Worm (Caenorhabditis elegans) whole organism, L2 larva: ENCODE results near the gene cpna-5.
A peak's percentile ranks its signal among the peaks of the same experiment; 100 is the strongest.

Experiments
- C34F6.9 ChIP-seq: fragments of 150-350 bp; optimal IDR thresholded peaks from 2 replicates; lab custom pipeline; 2014; ENCODE audit warnings: missing biosample characterization, missing genetic modification characterization
- F13H6.1 ChIP-seq: sonication (generic microtip); optimal IDR thresholded peaks from 2 replicates; lab custom pipeline; 2016; ENCODE audit warnings: missing genetic modification characterization, missing compliant biosample characterization
- aly-2 ChIP-seq: fragments of 150-350 bp; optimal IDR thresholded peaks from 2 replicates; lab custom pipeline; 2014; ENCODE audit warnings: missing biosample characterization, missing genetic modification characterization
- ama-1 ChIP-seq: fragments of 150-350 bp; optimal IDR thresholded peaks from 2 replicates; lab custom pipeline; 2018; ENCODE audit warnings: inconsistent platforms
- blmp-1 ChIP-seq: sonication (generic microtip); optimal IDR thresholded peaks from 2 replicates; lab custom pipeline; 2017; ENCODE audit warnings: missing genetic modification characterization, mild to moderate bottlenecking, missing compliant biosample characterization, antibody characterized with exemption, moderate library complexity; ENCODE audit not compliant: insufficient read depth
- ceh-82 ChIP-seq: fragments of 150-350 bp; optimal IDR thresholded peaks from 2 replicates; lab custom pipeline; 2014; ENCODE audit warnings: missing biosample characterization, missing genetic modification characterization
- crh-2 ChIP-seq: sonication (generic microtip); optimal IDR thresholded peaks from 2 replicates; lab custom pipeline; 2017; ENCODE audit warnings: missing biosample characterization, missing genetic modification characterization
- egl-27 ChIP-seq: sonication (generic microtip); optimal IDR thresholded peaks from 3 replicates; lab custom pipeline; 2017; ENCODE audit warnings: missing biosample characterization, missing genetic modification reagents, missing genetic modification characterization
- elt-3 ChIP-seq: sonication (generic microtip); optimal IDR thresholded peaks from 2 replicates; lab custom pipeline; 2017; ENCODE audit warnings: missing biosample characterization, missing genetic modification characterization
- fos-1 ChIP-seq: fragments of 150-350 bp; optimal IDR thresholded peaks from 2 replicates; lab custom pipeline; 2014; ENCODE audit warnings: missing biosample characterization, missing genetic modification characterization
- gmeb-1 ChIP-seq: fragments of 150-350 bp; optimal IDR thresholded peaks from 2 replicates; lab custom pipeline; 2014; ENCODE audit warnings: missing biosample characterization, missing genetic modification characterization
- lin-11 ChIP-seq: fragments of 150-350 bp; sonication (generic microtip); optimal IDR thresholded peaks from 2 replicates; lab custom pipeline; 2014; ENCODE audit warnings: missing biosample characterization, missing genetic modification characterization, inconsistent platforms, mixed read lengths
- lsy-2 ChIP-seq, 2 experiments: fragments of 150-350 bp in 1 of 2; sonication (generic microtip) in 1 of 2; optimal IDR thresholded peaks; 2 replicates each; lab custom pipeline; 2014 to 2017; ENCODE audit warnings: missing biosample characterization in 2 of 2, missing genetic modification characterization in 2 of 2
- mbf-1 ChIP-seq: sonication (generic microtip); optimal IDR thresholded peaks from 2 replicates; lab custom pipeline; 2017; ENCODE audit warnings: missing biosample characterization, missing genetic modification characterization
- mdl-1 ChIP-seq, 2 experiments: fragments of 150-350 bp in 1 of 2; sonication (generic microtip) in 1 of 2; optimal IDR thresholded peaks; 2 replicates each; lab custom pipeline; 2017; ENCODE audit warnings: missing biosample characterization in 2 of 2, missing genetic modification characterization in 2 of 2
- nhr-10 ChIP-seq: sonication (generic microtip); optimal IDR thresholded peaks from 2 replicates; lab custom pipeline; 2017; ENCODE audit warnings: missing biosample characterization, missing genetic modification characterization
- nhr-11 ChIP-seq: fragments of 150-350 bp; optimal IDR thresholded peaks from 2 replicates; lab custom pipeline; 2014; ENCODE audit warnings: missing biosample characterization, missing genetic modification characterization
- nhr-129 ChIP-seq: fragments of 150-350 bp; optimal IDR thresholded peaks from 2 replicates; lab custom pipeline; 2014; ENCODE audit warnings: missing biosample characterization, missing genetic modification characterization
- nhr-237 ChIP-seq: fragments of 150-350 bp; optimal IDR thresholded peaks from 2 replicates; lab custom pipeline; 2014; ENCODE audit warnings: missing biosample characterization, missing genetic modification characterization
- nhr-6 ChIP-seq: fragments of 150-350 bp; optimal IDR thresholded peaks from 2 replicates; lab custom pipeline; 2014; ENCODE audit warnings: missing biosample characterization, missing genetic modification characterization
- sem-4 ChIP-seq: fragments of 150-350 bp; optimal IDR thresholded peaks from 2 replicates; lab custom pipeline; 2014; ENCODE audit warnings: missing biosample characterization, missing genetic modification reagents, missing genetic modification characterization
- sma-3 ChIP-seq: sonication (generic microtip); optimal IDR thresholded peaks from 2 replicates; lab custom pipeline; 2016; ENCODE audit warnings: missing genetic modification reagents, missing genetic modification characterization, missing compliant biosample characterization
- sma-9 ChIP-seq, 2 experiments: fragments of 150-350 bp in 1 of 2; sonication (generic microtip) in 1 of 2; optimal IDR thresholded peaks; 2 replicates each; lab custom pipeline; 2014 to 2016; ENCODE audit warnings: missing genetic modification characterization in 2 of 2, mild to moderate bottlenecking in 1 of 2, missing biosample characterization in 1 of 2, missing compliant biosample characterization in 1 of 2, missing genetic modification reagents in 1 of 2, moderate library complexity in 1 of 2
- snpc-4 ChIP-seq: fragments of 150-350 bp; optimal IDR thresholded peaks from 2 replicates; lab custom pipeline; 2014; ENCODE audit warnings: missing biosample characterization, missing genetic modification characterization
- unc-55 ChIP-seq: fragments of 150-350 bp; sonication (generic microtip); optimal IDR thresholded peaks from 3 replicates; lab custom pipeline; 2014; ENCODE audit warnings: missing biosample characterization, missing genetic modification reagents, missing genetic modification characterization
- unc-62 ChIP-seq: fragments of 150-350 bp; optimal IDR thresholded peaks from 2 replicates; lab custom pipeline; 2014; ENCODE audit warnings: missing biosample characterization, missing genetic modification reagents, missing genetic modification characterization
- zag-1 ChIP-seq: fragments of 150-350 bp; optimal IDR thresholded peaks from 2 replicates; lab custom pipeline; 2014; ENCODE audit warnings: missing biosample characterization, missing genetic modification characterization
- ztf-1 ChIP-seq: fragments of 200-800 bp; sonication (Bioruptor generic); conservative IDR thresholded peaks from 2 replicates; pipeline ENCODE4 v1.3.6; 2022; ENCODE audit warnings: missing genetic modification characterization, missing compliant biosample characterization

Gene cpna-5

DNA sequence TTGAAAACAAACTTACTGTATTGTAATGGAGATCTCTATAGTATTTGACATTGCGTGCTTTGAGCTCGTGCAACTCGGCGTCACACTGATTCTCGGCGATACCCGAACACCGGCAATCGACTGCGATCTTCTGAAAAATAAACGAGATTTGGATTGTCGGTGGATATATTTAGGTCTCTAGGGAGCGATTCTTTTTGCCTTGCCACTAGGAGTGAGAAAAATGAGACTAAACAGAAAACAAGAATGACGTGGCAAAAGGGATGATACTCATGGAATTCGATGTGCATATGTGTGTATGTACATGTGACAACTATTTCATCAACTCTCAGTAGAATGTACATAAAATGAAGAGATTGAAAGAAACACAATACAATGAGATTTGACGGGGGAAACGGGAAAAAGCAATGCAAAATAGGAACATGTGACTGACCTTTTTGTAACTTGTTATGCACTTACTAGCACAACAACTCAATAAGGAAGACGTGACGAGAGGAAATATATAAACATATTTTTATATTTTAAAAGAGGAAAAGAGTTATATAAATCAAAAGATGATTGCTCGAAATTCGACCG is 3.7 kb downstream of the cpna-5 start:
- TF ChIP-seq fos-1 (tag; lab: Kevin White, UChicago) (no peak), sma-9 (GFP tag; optimal IDR thresholded peaks at IDR 0.05; lab: Kevin White, UChicago) (peak; percentile 57), sma-9 (tag; optimal IDR thresholded peaks at IDR 0.05; lab: Kevin White, UChicago) (no peak), C34F6.9 (tag; lab: Kevin White, UChicago) (peak; percentile 76), mdl-1 (tag; optimal IDR thresholded peaks at IDR 0.05; lab: Kevin White, UChicago) (no peak), lsy-2 (tag; optimal IDR thresholded peaks at IDR 0.05; lab: Kevin White, UChicago) (peak in 1 of 2 experiments; percentile 49), elt-3 (tag; lab: Kevin White, UChicago) (no peak), sma-3 (GFP tag; lab: Kevin White, UChicago) (no peak), ama-1 (lab: Kevin White, UChicago) (no peak), nhr-237 (tag; lab: Kevin White, UChicago) (no peak), nhr-129 (tag; lab: Kevin White, UChicago) (peak; percentile 29), zag-1 (tag; lab: Kevin White, UChicago) (no peak), unc-55 (GFP tag; lab: Kevin White, UChicago) (peak; percentile 27), crh-2 (tag; lab: Kevin White, UChicago) (peak; percentile 91)

- TF ChIP-seq nhr-237 (tag; lab: Kevin White, UChicago) (no peak), unc-55 (GFP tag; lab: Kevin White, UChicago) (no peak), elt-3 (tag; lab: Kevin White, UChicago) (no peak), ama-1 (lab: Kevin White, UChicago) (no peak)
- TF ChIP-seq, all 48 proteins: peak for 0
Observed at ce11 chrII:7709301-7709754, 9.1 kb downstream of the cpna-5 start, which contains the start of gene sre-1. sre-1 (plus strand) TSS chrII:7709704.

DNA sequence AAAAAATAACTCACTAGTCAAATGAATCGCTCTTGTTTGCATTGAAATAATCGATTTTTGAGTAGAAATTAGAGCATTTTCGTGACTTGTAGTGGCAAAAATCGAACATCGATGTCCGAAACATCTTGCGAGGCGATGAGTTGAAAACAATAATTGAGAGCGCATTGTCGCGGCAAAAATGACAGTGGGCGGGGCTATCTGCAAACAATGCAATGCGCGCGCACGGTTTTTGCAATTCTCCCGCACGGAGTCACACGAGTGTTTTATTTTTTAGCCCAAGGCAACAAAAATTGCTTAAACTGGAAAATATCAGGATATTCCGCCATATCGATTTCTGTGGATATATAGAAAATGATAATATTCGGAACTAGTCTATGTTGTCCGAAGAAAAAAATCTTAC is 9.9 kb downstream of the cpna-5 start, which contains the start of gene B0495.9:
Gene B0495.9, minus strand, starts transcription at position 171 of the 400 bp plus-strand sequence.
- TF ChIP-seq lsy-2 (tag; optimal IDR thresholded peaks at IDR 0.05; lab: Kevin White, UChicago) (peak; percentile 13 to 65), sma-9 (GFP tag; optimal IDR thresholded peaks at IDR 0.05; lab: Kevin White, UChicago) (peak; percentile 14), sma-9 (tag; optimal IDR thresholded peaks at IDR 0.05; lab: Kevin White, UChicago) (no peak), sem-4 (peak; percentile 7), fos-1 (tag; lab: Kevin White, UChicago) (no peak), snpc-4 (tag; lab: Kevin White, UChicago) (no peak), egl-27 (tag; lab: Kevin White, UChicago) (peak; percentile 19), C34F6.9 (tag; lab: Kevin White, UChicago) (peak; percentile 44), nhr-237 (tag; lab: Kevin White, UChicago) (no peak), nhr-11 (peak; percentile 33), nhr-129 (tag; lab: Kevin White, UChicago) (peak; percentile 63), aly-2 (tag; lab: Kevin White, UChicago) (no peak), unc-55 (GFP tag; lab: Kevin White, UChicago) (peak; percentile 68), F13H6.1 (tag; lab: Kevin White, UChicago) (peak; percentile 51), nhr-10 (tag; lab: Kevin White, UChicago) (no peak), lin-11 (tag; lab: Kevin White, UChicago) (peak; percentile 31), blmp-1 (no peak)

DNA sequence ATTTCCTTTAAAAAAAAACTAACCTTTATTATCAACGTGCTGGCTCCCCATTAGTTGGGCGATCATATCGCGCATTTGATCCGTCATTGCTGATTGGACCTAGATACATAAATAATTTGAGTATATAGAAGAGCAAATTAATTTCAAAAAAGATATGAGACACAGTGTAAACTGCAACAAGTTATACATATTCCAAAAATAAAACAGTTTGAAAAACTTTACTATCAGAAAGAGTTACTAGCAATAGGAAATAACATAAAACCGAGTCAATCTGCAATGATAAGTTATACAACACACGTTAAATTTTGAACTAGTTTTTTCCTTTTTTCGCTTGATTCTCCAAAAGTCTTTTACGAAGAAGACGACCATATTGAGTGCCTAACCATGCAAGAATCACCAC is 11.0 kb downstream of the cpna-5 start, which contains the start of gene luc-7L:
Gene luc-7L, minus strand, starts transcription at position 101 of the 400 bp plus-strand sequence.
- TF ChIP-seq gmeb-1 (no peak), ztf-1 (no peak), mbf-1 (tag; lab: Kevin White, UChicago) (no peak), ceh-82 (no peak), mdl-1 (tag; optimal IDR thresholded peaks at IDR 0.05; lab: Kevin White, UChicago) (no peak), nhr-11 (no peak), crh-2 (tag; lab: Kevin White, UChicago) (no peak), unc-55 (GFP tag; lab: Kevin White, UChicago) (no peak)

ce11 chrII:7705152-7705551 is 13.2 kb downstream of the cpna-5 start, which contains the start of gene B0495.7:
B0495.7 (minus strand) TSS chrII:7705233.
- peak; percentile 6 for TF ChIP-seq C34F6.9 (tag; lab: Kevin White, UChicago)
- TF ChIP-seq gmeb-1 = peak; percentile 6
- peak; percentile 94 for TF ChIP-seq fos-1 (tag; lab: Kevin White, UChicago)
- TF ChIP-seq nhr-6 (tag; lab: Kevin White, UChicago) = no peak
- TF ChIP-seq, all 48 proteins: peak for 3

DNA sequence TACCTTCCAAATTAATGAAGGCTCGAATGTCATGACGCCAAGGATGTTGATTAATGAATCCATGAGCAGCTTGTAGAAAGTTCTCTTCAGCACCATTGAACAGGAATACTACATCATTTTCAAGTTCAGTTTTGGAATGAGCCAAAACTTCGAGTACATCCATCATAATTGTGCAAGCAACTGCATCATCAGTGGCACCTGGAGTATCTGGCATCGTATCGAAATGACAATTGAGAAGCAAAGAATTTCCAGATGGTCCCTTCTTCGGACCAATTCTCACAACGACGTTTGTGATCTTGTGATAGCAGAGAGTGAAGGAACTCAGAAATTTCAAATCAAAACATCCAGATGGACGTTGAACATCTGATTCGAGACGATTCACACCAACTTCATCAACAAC is 14.0 kb downstream of the cpna-5 start:
- no peak for TF ChIP-seq unc-62
